Worm (Caenorhabditis elegans) whole organism, early embryonic: ENCODE data around the gene gldi-5.
A peak's percentile ranks its signal among the peaks of the same experiment; 100 is the strongest.

Experiments
- B0310.2 ChIP-seq: sonication (generic microtip); optimal IDR thresholded peaks from 2 replicates; lab custom pipeline; 2016; ENCODE audit warnings: mild to moderate bottlenecking, missing genetic modification characterization, missing compliant biosample characterization
- F13C5.2 ChIP-seq: sonication (generic microtip); optimal IDR thresholded peaks from 2 replicates; lab custom pipeline; 2017; ENCODE audit warnings: mild to moderate bottlenecking, missing genetic modification characterization, inconsistent platforms, missing compliant biosample characterization
- aly-1 ChIP-seq: sonication (generic microtip); optimal IDR thresholded peaks from 2 replicates; lab custom pipeline; 2016; ENCODE audit warnings: missing genetic modification characterization, missing compliant biosample characterization
- ceh-13 ChIP-seq: fragments of 200-800 bp; sonication (Bioruptor generic); optimal IDR thresholded peaks from 2 replicates; lab custom pipeline; 2018; ENCODE audit warnings: mild to moderate bottlenecking, missing genetic modification characterization, missing compliant biosample characterization
- ceh-36 ChIP-seq: sonication (generic microtip); optimal IDR thresholded peaks from 2 replicates; lab custom pipeline; 2016; ENCODE audit warnings: missing genetic modification characterization, inconsistent platforms, missing compliant biosample characterization
- ets-7 ChIP-seq: sonication (generic microtip); optimal IDR thresholded peaks from 2 replicates; lab custom pipeline; 2016; ENCODE audit warnings: missing genotype, missing genetic modification characterization, missing compliant biosample characterization
- flt-1 ChIP-seq: fragments of 200-800 bp; sonication (Bioruptor generic); IDR thresholded peaks from 2 replicates; pipeline ENCODE4 v1.3.6; 2022; ENCODE audit warnings: missing genetic modification characterization, missing compliant biosample characterization
- hmbx-1 ChIP-seq: sonication (generic microtip); optimal IDR thresholded peaks from 2 replicates; lab custom pipeline; 2016; ENCODE audit warnings: mild to moderate bottlenecking, missing genetic modification characterization, missing compliant biosample characterization
- hmg-4 ChIP-seq: fragments of 200-800 bp; sonication (Bioruptor generic); optimal IDR thresholded peaks from 2 replicates; lab custom pipeline; 2018; ENCODE audit warnings: mild to moderate bottlenecking, missing genetic modification characterization, missing compliant biosample characterization
- hnd-1 ChIP-seq: sonication (generic microtip); optimal IDR thresholded peaks from 2 replicates; lab custom pipeline; 2016; ENCODE audit warnings: missing genetic modification characterization, missing compliant biosample characterization
- pes-1 ChIP-seq: fragments of 200-800 bp; sonication (Bioruptor generic); IDR thresholded peaks from 2 replicates; pipeline ENCODE4 v1.3.6; 2022; ENCODE audit warnings: missing genetic modification reagents, missing genetic modification characterization, missing compliant biosample characterization
- scrt-1 ChIP-seq: fragments of 200-800 bp; sonication (Bioruptor generic); IDR thresholded peaks from 2 replicates; pipeline ENCODE4 v1.3.6; 2022; ENCODE audit warnings: missing genetic modification characterization, missing compliant biosample characterization
- sea-1 ChIP-seq: fragments of 200-800 bp; sonication (Bioruptor generic); conservative IDR thresholded peaks from 2 replicates; pipeline ENCODE4 v1.3.6; 2022; ENCODE audit warnings: missing genetic modification characterization, missing compliant biosample characterization
- tbx-11 ChIP-seq: fragments of 200-800 bp; sonication (Bioruptor generic); IDR thresholded peaks from 2 replicates; pipeline ENCODE4 v1.3.6; 2022; ENCODE audit warnings: missing genetic modification characterization, missing compliant biosample characterization
- tbx-37 ChIP-seq: fragments of 200-800 bp; sonication (Bioruptor generic); conservative IDR thresholded peaks from 2 replicates; pipeline ENCODE4 v1.3.6; 2022; ENCODE audit warnings: missing genetic modification reagents, missing genetic modification characterization, missing compliant biosample characterization
- tra-4 ChIP-seq: sonication (generic microtip); optimal IDR thresholded peaks from 2 replicates; lab custom pipeline; 2017; ENCODE audit warnings: missing genetic modification characterization, missing compliant biosample characterization

The gldi-5 gene

DNA sequence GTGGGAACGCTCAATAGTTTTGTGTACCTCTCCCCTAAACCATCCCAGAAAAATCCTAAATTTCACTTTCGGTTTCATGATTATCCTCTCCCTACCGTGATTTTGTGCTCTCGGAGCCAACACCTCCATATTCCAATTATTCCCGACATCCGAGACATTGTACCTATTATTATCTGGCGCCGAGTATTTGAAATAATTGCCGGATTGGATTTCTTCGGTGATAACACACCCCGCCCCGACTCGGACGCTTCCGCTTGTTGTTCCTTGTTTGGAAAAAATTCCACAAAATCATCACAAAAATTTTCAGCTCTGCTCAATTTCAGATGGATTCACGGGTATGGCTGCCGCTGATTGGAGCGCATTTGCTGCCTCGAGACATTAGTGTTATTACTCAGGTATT is 18.8 kb upstream of the gldi-5 start, which contains the start of gene lin-48:
lin-48 (plus strand) TSS at position 301 of the 400 bp plus-strand sequence.
- TF ChIP-seq ets-7 (tag; lab: Kevin White, UChicago) (no peak), ceh-36 (no peak), tbx-11 (GFP tag; lab: Robert Waterston, UW) (no peak), ceh-13 (GFP tag; lab: Kevin White, UChicago) (no peak), hmg-4 (GFP tag; lab: Kevin White, UChicago) (no peak), pes-1 (GFP tag; lab: Robert Waterston, UW) (no peak), F13C5.2 (tag; lab: Kevin White, UChicago) (no peak), B0310.2 (tag; lab: Kevin White, UChicago) (no peak), aly-1 (tag; lab: Kevin White, UChicago) (no peak), sea-1 (GFP tag; lab: Robert Waterston, UW) (no peak), flt-1 (GFP tag; lab: Robert Waterston, UW) (no peak), hmbx-1 (tag; lab: Kevin White, UChicago) (no peak), scrt-1 (no peak), tbx-37 (GFP tag; lab: Robert Waterston, UW) (no peak), tra-4 (tag; lab: Kevin White, UChicago) (no peak)

DNA sequence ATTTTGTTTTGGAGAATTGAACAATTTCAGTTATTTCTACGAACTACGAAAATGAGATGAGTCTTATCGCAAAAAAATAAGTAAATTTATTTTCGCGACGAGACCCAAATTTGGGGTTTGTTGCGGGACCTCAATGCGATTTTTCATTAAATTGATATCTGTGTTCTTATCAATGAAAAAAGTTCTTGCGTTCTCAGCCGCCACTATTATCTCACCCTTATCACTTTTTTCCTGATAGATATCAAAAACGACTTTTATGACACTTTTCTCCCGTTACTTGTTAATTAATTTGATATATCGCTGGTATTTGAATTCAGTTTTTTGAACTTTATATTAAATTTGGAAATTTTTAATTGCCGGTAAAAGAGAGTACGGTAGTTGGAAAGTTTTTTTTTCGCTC is 17.1 kb upstream of the gldi-5 start:
- TF ChIP-seq F13C5.2 (tag; lab: Kevin White, UChicago) (no peak), tra-4 (tag; lab: Kevin White, UChicago) (no peak), hmg-4 (GFP tag; lab: Kevin White, UChicago) (no peak), flt-1 (GFP tag; lab: Robert Waterston, UW) (no peak)

DNA sequence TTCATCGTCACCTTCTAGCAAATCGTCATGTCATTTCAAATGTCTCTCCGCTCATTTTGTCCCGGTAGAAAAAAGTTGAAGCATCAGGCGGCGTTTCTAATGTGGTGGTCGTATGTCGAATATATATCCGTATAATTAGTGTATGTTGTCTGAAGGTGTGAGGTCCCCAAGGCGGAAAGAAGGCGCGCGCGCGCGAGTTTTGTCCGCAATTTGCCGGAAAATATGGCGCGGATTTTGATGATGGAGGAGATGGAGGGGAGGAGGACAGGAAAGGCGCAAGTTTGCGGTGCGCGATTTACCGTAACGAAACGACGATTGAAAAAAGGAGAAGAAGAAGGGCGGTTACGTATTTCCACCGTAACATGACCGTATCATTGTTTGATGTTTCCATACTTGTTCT is 15.8 kb upstream of the gldi-5 start:
- TF ChIP-seq scrt-1 (no peak), tra-4 (tag; lab: Kevin White, UChicago) (no peak), aly-1 (tag; lab: Kevin White, UChicago) (no peak), tbx-37 (GFP tag; lab: Robert Waterston, UW) (no peak), hmg-4 (GFP tag; lab: Kevin White, UChicago) (no peak), B0310.2 (tag; lab: Kevin White, UChicago) (no peak), hnd-1 (no peak), pes-1 (GFP tag; lab: Robert Waterston, UW) (no peak), flt-1 (GFP tag; lab: Robert Waterston, UW) (no peak), ets-7 (tag; lab: Kevin White, UChicago) (no peak), tbx-11 (GFP tag; lab: Robert Waterston, UW) (no peak), hmbx-1 (tag; lab: Kevin White, UChicago) (no peak), ceh-13 (GFP tag; lab: Kevin White, UChicago) (no peak)

DNA sequence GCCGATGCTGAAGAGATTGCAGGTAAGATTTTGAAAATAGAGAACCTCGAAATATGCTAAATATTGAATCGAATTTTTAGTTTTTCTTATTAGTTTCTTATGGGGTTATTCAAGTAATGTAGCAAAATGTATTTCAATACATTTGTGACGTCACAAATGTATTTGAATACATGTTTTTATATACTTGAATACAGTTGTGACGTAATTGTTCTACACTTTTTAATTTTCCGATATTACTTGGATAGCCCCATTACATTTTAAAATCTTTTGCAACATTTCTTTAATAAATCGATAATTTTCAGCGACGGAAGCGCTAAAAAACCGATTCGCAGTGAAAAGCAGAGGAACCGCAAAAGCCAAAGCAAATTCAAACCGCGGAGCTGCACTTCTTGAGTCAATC is 12.0 kb upstream of the gldi-5 start:
- no peak for TF ChIP-seq pes-1 (GFP tag; lab: Robert Waterston, UW)
- no peak for TF ChIP-seq ets-7 (tag; lab: Kevin White, UChicago)
- TF ChIP-seq ceh-36 = no peak
- TF ChIP-seq tbx-11 (GFP tag; lab: Robert Waterston, UW) = no peak
- no peak for TF ChIP-seq flt-1 (GFP tag; lab: Robert Waterston, UW)
- no peak for TF ChIP-seq tbx-37 (GFP tag; lab: Robert Waterston, UW)
- no peak for TF ChIP-seq F13C5.2 (tag; lab: Kevin White, UChicago)
- TF ChIP-seq aly-1 (tag; lab: Kevin White, UChicago) = no peak
- TF ChIP-seq hmg-4 (GFP tag; lab: Kevin White, UChicago) = no peak
- TF ChIP-seq hmbx-1 (tag; lab: Kevin White, UChicago) = no peak

DNA sequence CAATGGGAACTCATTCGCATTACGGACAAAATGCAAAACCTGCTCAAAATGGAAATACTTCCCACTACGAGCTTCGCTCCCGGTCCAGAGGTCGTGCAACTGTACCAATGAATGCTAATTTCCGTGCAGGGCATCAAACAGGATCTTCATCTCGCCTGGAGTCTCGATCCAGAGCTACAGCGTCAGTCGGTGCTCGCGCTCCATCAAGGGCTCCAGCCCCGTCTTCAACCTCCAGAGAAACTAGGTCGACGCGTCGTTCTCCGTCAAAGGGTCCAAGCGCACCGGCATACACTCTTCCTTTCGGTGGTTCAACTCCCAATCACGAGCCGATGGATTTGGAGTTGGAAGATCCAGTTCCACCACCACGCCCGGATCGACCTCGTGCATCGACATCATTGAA is 11.4 kb upstream of the gldi-5 start:
- TF ChIP-seq ceh-13 (GFP tag; lab: Kevin White, UChicago) = no peak
- no peak for TF ChIP-seq ets-7 (tag; lab: Kevin White, UChicago)
- TF ChIP-seq scrt-1 = no peak

DNA sequence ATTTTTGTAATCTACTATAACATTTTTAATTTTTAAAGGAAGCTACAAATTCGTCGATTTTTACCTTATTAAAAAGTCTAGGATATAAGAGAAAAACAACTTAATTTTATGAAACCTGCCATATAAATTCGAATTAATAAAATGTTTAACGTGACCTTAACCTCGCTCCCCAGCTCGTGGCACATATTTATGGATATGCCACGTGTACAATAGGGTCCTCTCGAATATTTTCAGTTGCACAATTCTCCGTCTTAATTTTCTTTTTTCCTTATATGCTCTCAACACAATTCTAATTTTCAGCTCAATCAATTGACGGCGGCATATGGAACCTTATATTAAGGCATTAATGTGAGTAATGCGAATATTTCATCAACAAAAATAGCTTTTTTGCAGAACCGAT is 10.0 kb upstream of the gldi-5 start, which contains the start of gene F34D10.4:
F34D10.4 (plus strand) TSS at position 301 of the 400 bp plus-strand sequence.
- TF ChIP-seq hnd-1 = no peak
- TF ChIP-seq B0310.2 (tag; lab: Kevin White, UChicago) = no peak
- no peak for TF ChIP-seq pes-1 (GFP tag; lab: Robert Waterston, UW)
- TF ChIP-seq flt-1 (GFP tag; lab: Robert Waterston, UW) = no peak
- TF ChIP-seq tbx-37 (GFP tag; lab: Robert Waterston, UW) = no peak
- TF ChIP-seq tra-4 (tag; lab: Kevin White, UChicago) = no peak
- TF ChIP-seq F13C5.2 (tag; lab: Kevin White, UChicago) = no peak
- TF ChIP-seq scrt-1 = no peak
- no peak for TF ChIP-seq aly-1 (tag; lab: Kevin White, UChicago)
- no peak for TF ChIP-seq hmg-4 (GFP tag; lab: Kevin White, UChicago)

DNA sequence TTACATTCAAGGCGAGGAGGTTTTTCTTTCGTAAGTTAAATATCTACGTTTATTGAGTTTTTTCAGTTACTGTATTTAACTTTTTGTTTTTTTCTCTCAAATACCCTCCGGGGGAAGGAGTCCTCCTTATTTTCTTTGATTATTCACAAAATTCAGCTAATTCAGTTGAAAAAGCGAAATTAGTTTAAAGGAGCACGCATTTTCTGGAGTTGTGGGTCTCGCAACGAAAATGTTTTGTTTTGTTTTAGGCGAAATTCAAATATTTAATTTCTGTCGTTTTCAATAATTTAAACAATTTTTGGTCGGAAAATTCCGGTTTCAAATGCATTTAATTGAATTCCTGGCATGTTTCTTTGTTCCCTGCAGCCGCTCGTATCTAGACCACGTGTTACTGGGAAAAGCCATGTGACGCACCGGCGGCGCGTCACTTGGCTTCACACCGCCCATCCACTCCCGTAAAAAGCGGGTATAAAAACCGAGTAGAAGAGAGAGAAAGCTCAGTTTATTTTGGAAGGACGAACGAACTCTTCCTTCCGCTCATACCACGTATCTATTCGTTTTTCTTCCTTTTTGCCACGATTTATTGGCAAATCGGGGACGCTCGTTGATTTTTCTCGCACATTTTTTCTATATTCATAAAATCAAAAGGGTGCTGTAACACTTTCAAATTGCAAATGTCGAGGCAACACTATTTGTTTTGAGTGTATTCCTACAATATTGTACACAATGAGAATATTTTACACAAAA is 9.4 kb upstream of the gldi-5 start:
- no peak for TF ChIP-seq scrt-1
- TF ChIP-seq pes-1 (GFP tag; lab: Robert Waterston, UW) = no peak
- no peak for TF ChIP-seq ceh-36
- TF ChIP-seq tbx-11 (GFP tag; lab: Robert Waterston, UW) = 0 out of 2 replicates have a peak, but pooled peaks have one; percentile 24
- no peak for TF ChIP-seq hnd-1
- no peak for TF ChIP-seq B0310.2 (tag; lab: Kevin White, UChicago)
- TF ChIP-seq sea-1 (GFP tag; lab: Robert Waterston, UW) = no peak

DNA sequence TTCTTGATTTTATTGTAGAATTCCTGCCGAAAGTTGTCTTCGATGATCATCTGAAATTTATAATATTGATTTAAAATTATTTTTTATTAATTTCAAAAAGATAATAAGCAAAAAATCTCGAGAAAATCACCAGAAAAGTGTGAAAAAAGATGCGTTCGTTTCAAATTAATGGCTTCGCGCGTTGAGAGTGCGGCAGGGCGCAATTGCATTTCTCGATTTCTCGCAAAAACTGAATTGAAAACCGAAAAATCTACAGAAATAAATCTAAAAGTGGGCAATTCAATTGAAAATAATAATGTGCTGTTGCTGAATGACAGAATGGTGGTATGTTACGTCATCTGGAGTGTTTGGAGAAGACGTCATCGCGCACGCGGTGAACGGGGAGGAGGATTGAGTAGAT is 8.7 kb upstream of the gldi-5 start, which contains the start of gene evl-18:
evl-18 (minus strand) TSS at position 50 of the 400 bp plus-strand sequence.
- TF ChIP-seq F13C5.2 (tag; lab: Kevin White, UChicago) = no peak
